Worm (Caenorhabditis elegans) whole organism, early embryonic: ENCODE measurements around the gene grl-29.

Source experiments
- B0310.2 ChIP-seq: sonication (generic microtip); optimal IDR thresholded peaks from 2 replicates; lab custom pipeline; 2016; ENCODE audit warnings: mild to moderate bottlenecking, missing genetic modification characterization, missing compliant biosample characterization
- ama-1 ChIP-seq: fragments of 150-350 bp; optimal IDR thresholded peaks from 2 replicates; lab custom pipeline; 2014
- ceh-13 ChIP-seq: fragments of 200-800 bp; sonication (Bioruptor generic); optimal IDR thresholded peaks from 2 replicates; lab custom pipeline; 2018; ENCODE audit warnings: mild to moderate bottlenecking, missing genetic modification characterization, missing compliant biosample characterization
- ceh-36 ChIP-seq: sonication (generic microtip); optimal IDR thresholded peaks from 2 replicates; lab custom pipeline; 2016; ENCODE audit warnings: missing genetic modification characterization, inconsistent platforms, missing compliant biosample characterization
- ets-7 ChIP-seq: sonication (generic microtip); optimal IDR thresholded peaks from 2 replicates; lab custom pipeline; 2016; ENCODE audit warnings: missing genotype, missing genetic modification characterization, missing compliant biosample characterization
- flt-1 ChIP-seq: fragments of 200-800 bp; sonication (Bioruptor generic); IDR thresholded peaks from 2 replicates; pipeline ENCODE4 v1.3.6; 2022; ENCODE audit warnings: missing genetic modification characterization, missing compliant biosample characterization
- hmbx-1 ChIP-seq: sonication (generic microtip); optimal IDR thresholded peaks from 2 replicates; lab custom pipeline; 2016; ENCODE audit warnings: mild to moderate bottlenecking, missing genetic modification characterization, missing compliant biosample characterization
- hmg-4 ChIP-seq: fragments of 200-800 bp; sonication (Bioruptor generic); optimal IDR thresholded peaks from 2 replicates; lab custom pipeline; 2018; ENCODE audit warnings: mild to moderate bottlenecking, missing genetic modification characterization, missing compliant biosample characterization
- pes-1 ChIP-seq: fragments of 200-800 bp; sonication (Bioruptor generic); IDR thresholded peaks from 2 replicates; pipeline ENCODE4 v1.3.6; 2022; ENCODE audit warnings: missing genetic modification reagents, missing genetic modification characterization, missing compliant biosample characterization
- scrt-1 ChIP-seq: fragments of 200-800 bp; sonication (Bioruptor generic); IDR thresholded peaks from 2 replicates; pipeline ENCODE4 v1.3.6; 2022; ENCODE audit warnings: missing genetic modification characterization, missing compliant biosample characterization
- tbx-11 ChIP-seq: fragments of 200-800 bp; sonication (Bioruptor generic); IDR thresholded peaks from 2 replicates; pipeline ENCODE4 v1.3.6; 2022; ENCODE audit warnings: missing genetic modification characterization, missing compliant biosample characterization
- tbx-37 ChIP-seq: fragments of 200-800 bp; sonication (Bioruptor generic); conservative IDR thresholded peaks from 2 replicates; pipeline ENCODE4 v1.3.6; 2022; ENCODE audit warnings: missing genetic modification reagents, missing genetic modification characterization, missing compliant biosample characterization

DNA sequence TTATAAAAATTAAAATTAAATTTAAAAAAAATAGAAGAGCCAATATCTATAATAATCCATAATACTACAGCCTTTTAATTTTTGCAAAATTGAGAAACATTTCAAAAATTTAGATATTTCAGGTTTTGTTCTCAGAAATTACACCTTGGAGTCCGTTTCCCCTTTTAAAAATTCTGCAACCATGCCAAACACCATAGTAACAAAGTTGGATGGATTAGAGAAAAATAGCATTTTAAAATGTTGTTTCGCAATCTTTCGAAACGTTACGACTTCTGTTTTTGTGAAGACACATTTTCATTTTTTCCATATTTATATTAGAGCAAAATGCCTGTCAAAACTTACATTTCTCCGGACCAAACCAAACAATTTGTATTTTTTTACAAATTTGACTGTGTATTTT lies 30.1 kb downstream of the grl-29 start, which contains the start of gene T24A6.7:
- TF ChIP-seq tbx-11 (GFP tag; lab: Robert Waterston, UW) (no peak), ama-1 (no peak), flt-1 (no peak), hmbx-1 (tag; lab: Kevin White, UChicago) (no peak), pes-1 (GFP tag; lab: Robert Waterston, UW) (no peak), scrt-1 (no peak), tbx-37 (GFP tag; lab: Robert Waterston, UW) (no peak), B0310.2 (tag; lab: Kevin White, UChicago) (no peak), ceh-36 (no peak), ets-7 (no peak), ceh-13 (GFP tag; lab: Kevin White, UChicago) (no peak), hmg-4 (GFP tag; lab: Kevin White, UChicago) (no peak)
